Worm (Caenorhabditis elegans): ENCODE results near the gene M02B1.4.

ce11 chrIV:12781804-12782449 lies 43.2 kb downstream of the M02B1.4 start:
- TF ChIP-seq lsy-27 (tag; optimal IDR thresholded peaks at IDR 0.05; ENCODE audit: borderline replicate concordance, insufficient read depth), result no peak
- peak; percentile 81 for TF ChIP-seq him-1 (tag; optimal IDR thresholded peaks at IDR 0.05)
